Fruit fly (Drosophila melanogaster) whole organism, embryonic: ENCODE measurements around the gene Ntf-2r.

ENCODE experiments used
- Abd-B ChIP-seq: fragments of 200-800 bp; sonication (Bioruptor generic); optimal IDR thresholded peaks from 2 replicates; lab custom pipeline; 2018; ENCODE audit warnings: missing biosample characterization, mild to moderate bottlenecking, missing genetic modification characterization, moderate library complexity
- CG12219 ChIP-seq: fragments of 200-800 bp; sonication (Bioruptor generic); optimal IDR thresholded peaks from 3 replicates; lab custom pipeline; 2018; ENCODE audit warnings: missing biosample characterization, mild to moderate bottlenecking, missing genetic modification characterization
- CG13775 ChIP-seq: fragments of 200-800 bp; sonication (Bioruptor generic); optimal IDR thresholded peaks from 3 replicates; lab custom pipeline; 2017; ENCODE audit warnings: missing biosample characterization, mild to moderate bottlenecking, missing genetic modification characterization
- CG14860 ChIP-seq: fragments of 200-800 bp; sonication (Bioruptor generic); IDR thresholded peaks from 3 replicates; pipeline ENCODE4 v1.3.6; 2022; ENCODE audit warnings: missing biosample characterization, missing genetic modification characterization; ENCODE audit not compliant: partially characterized antibody
- CG15696 ChIP-seq: fragments of 200-800 bp; sonication (Bioruptor generic); optimal IDR thresholded peaks from 2 replicates; lab custom pipeline; 2019; ENCODE audit warnings: missing biosample characterization, mild to moderate bottlenecking, missing genetic modification characterization, moderate library complexity
- CG17829 ChIP-seq: fragments of 200-800 bp; optimal IDR thresholded peaks from 2 replicates; lab custom pipeline; 2019; ENCODE audit warnings: missing biosample characterization, mild to moderate bottlenecking, missing genetic modification characterization, moderate library complexity
- CG18599 ChIP-seq: fragments of 200-800 bp; sonication (Bioruptor generic); optimal IDR thresholded peaks from 3 replicates; lab custom pipeline; 2017; ENCODE audit warnings: missing biosample characterization, missing genetic modification characterization, mild to moderate bottlenecking, moderate library complexity, missing genetic modification reagents
- CG2875 ChIP-seq: fragments of 200-800 bp; sonication (Bioruptor generic); optimal IDR thresholded peaks from 2 replicates; lab custom pipeline; 2017; ENCODE audit warnings: missing biosample characterization, mild to moderate bottlenecking, missing genetic modification characterization, missing genetic modification reagents
- CG30403 ChIP-seq: fragments of 200-800 bp; sonication (Bioruptor generic); optimal IDR thresholded peaks from 3 replicates; lab custom pipeline; 2016; ENCODE audit warnings: missing biosample characterization, missing genetic modification characterization
- CG32767 ChIP-seq: fragments of 200-800 bp; sonication (Bioruptor generic); IDR thresholded peaks from 2 replicates; pipeline ENCODE4 v1.3.6; 2022; ENCODE audit warnings: missing biosample characterization, missing genetic modification characterization
- CG3407 ChIP-seq: fragments of 200-800 bp; sonication (Bioruptor generic); optimal IDR thresholded peaks from 2 replicates; lab custom pipeline; 2018; ENCODE audit warnings: missing biosample characterization, mild to moderate bottlenecking, missing genetic modification characterization
- CG3838 ChIP-seq: fragments of 200-800 bp; sonication (Bioruptor generic); optimal IDR thresholded peaks from 3 replicates; lab custom pipeline; 2016; ENCODE audit warnings: missing biosample characterization, missing genetic modification characterization
- CG3995 ChIP-seq: fragments of 200-800 bp; sonication (Bioruptor generic); optimal IDR thresholded peaks from 3 replicates; lab custom pipeline; 2016; ENCODE audit warnings: missing biosample characterization, missing genetic modification characterization
- CG4360 ChIP-seq: fragments of 200-800 bp; sonication (Bioruptor generic); IDR thresholded peaks from 2 replicates; pipeline ENCODE4 v1.3.6; 2022; ENCODE audit warnings: missing biosample characterization, missing genetic modification characterization
- CG6254 ChIP-seq: fragments of 200-800 bp; sonication (Bioruptor generic); optimal IDR thresholded peaks from 3 replicates; lab custom pipeline; 2017; ENCODE audit warnings: mild to moderate bottlenecking, missing biosample characterization, missing genetic modification reagents, missing genetic modification characterization
- CG6654 ChIP-seq: fragments of 200-800 bp; sonication (Bioruptor generic); optimal IDR thresholded peaks from 2 replicates; lab custom pipeline; 2017; ENCODE audit warnings: missing biosample characterization, mild to moderate bottlenecking, missing genetic modification characterization
- CG6683 ChIP-seq: fragments of 200-800 bp; sonication (Bioruptor generic); optimal IDR thresholded peaks from 2 replicates; lab custom pipeline; 2017; ENCODE audit warnings: missing biosample characterization, mild to moderate bottlenecking, missing genetic modification characterization, missing genetic modification reagents
- CG6813 ChIP-seq: fragments of 200-800 bp; sonication (Bioruptor generic); optimal IDR thresholded peaks from 2 replicates; lab custom pipeline; 2017; ENCODE audit warnings: missing biosample characterization, missing genetic modification characterization, mild to moderate bottlenecking, moderate library complexity, missing genetic modification reagents
- CG7271 ChIP-seq: fragments of 200-800 bp; sonication (Bioruptor generic); optimal IDR thresholded peaks from 2 replicates; lab custom pipeline; 2018; ENCODE audit warnings: missing biosample characterization, mild to moderate bottlenecking, missing genetic modification characterization, moderate library complexity
- CG9609 ChIP-seq: fragments of 200-800 bp; sonication (Bioruptor generic); optimal IDR thresholded peaks from 3 replicates; lab custom pipeline; 2016; ENCODE audit warnings: missing biosample characterization, missing genetic modification characterization
- Camta ChIP-seq: fragments of 200-800 bp; sonication (Bioruptor generic); optimal IDR thresholded peaks from 2 replicates; lab custom pipeline; 2016; ENCODE audit warnings: missing biosample characterization, missing genetic modification characterization
- Drgx ChIP-seq: fragments of 200-800 bp; sonication (Bioruptor generic); IDR thresholded peaks from 2 replicates; pipeline ENCODE4 v1.3.6; 2022; ENCODE audit warnings: missing biosample characterization, missing genetic modification characterization
- E2f2 ChIP-seq: fragments of 200-800 bp; sonication (Bioruptor generic); IDR thresholded peaks from 2 replicates; pipeline ENCODE4 v1.3.6; 2022; ENCODE audit warnings: missing biosample characterization, missing genetic modification characterization
- HLH54F ChIP-seq: fragments of 200-800 bp; sonication (Bioruptor generic); optimal IDR thresholded peaks from 3 replicates; lab custom pipeline; 2016; ENCODE audit warnings: missing biosample characterization, missing genetic modification characterization
- HmgZ ChIP-seq: fragments of 200-800 bp; sonication (Bioruptor generic); optimal IDR thresholded peaks from 2 replicates; lab custom pipeline; 2018; ENCODE audit warnings: missing biosample characterization, mild to moderate bottlenecking, missing genetic modification characterization
- Hr3 ChIP-seq: fragments of 200-800 bp; sonication (Bioruptor generic); optimal IDR thresholded peaks from 3 replicates; lab custom pipeline; 2016; ENCODE audit warnings: missing biosample characterization, missing genetic modification characterization
- Mad ChIP-seq: fragments of 200-800 bp; sonication (Bioruptor generic); optimal IDR thresholded peaks from 2 replicates; lab custom pipeline; 2016; ENCODE audit warnings: missing biosample characterization, missing genetic modification characterization
- NC2α ChIP-seq: fragments of 200-800 bp; sonication (Bioruptor generic); optimal IDR thresholded peaks from 2 replicates; lab custom pipeline; 2016; ENCODE audit warnings: missing biosample characterization, missing genetic modification characterization
- Neu2 ChIP-seq: fragments of 200-800 bp; sonication (Bioruptor generic); optimal IDR thresholded peaks from 3 replicates; lab custom pipeline; 2016; ENCODE audit warnings: missing biosample characterization, missing genetic modification characterization, borderline replicate concordance
- Oaz ChIP-seq: fragments of 200-800 bp; sonication (Bioruptor generic); IDR thresholded peaks from 2 replicates; pipeline ENCODE4 v1.3.6; 2022; ENCODE audit warnings: missing biosample characterization, missing genetic modification characterization
- PHDP ChIP-seq: fragments of 200-800 bp; sonication (Bioruptor generic); optimal IDR thresholded peaks from 3 replicates; lab custom pipeline; 2018; ENCODE audit warnings: missing biosample characterization, mild to moderate bottlenecking, missing genetic modification characterization, moderate library complexity
- Six4 ChIP-seq: fragments of 200-800 bp; sonication (Bioruptor generic); optimal IDR thresholded peaks from 2 replicates; lab custom pipeline; 2016; ENCODE audit warnings: missing biosample characterization, missing genetic modification characterization
- Sox102F ChIP-seq: fragments of 200-800 bp; sonication (Bioruptor generic); optimal IDR thresholded peaks from 2 replicates; lab custom pipeline; 2018; ENCODE audit warnings: missing biosample characterization, mild to moderate bottlenecking, missing genetic modification characterization, moderate library complexity
- Stat92E ChIP-seq, 3 experiments: fragments of >200 bp in 2 of 3; fragments of 200-800 bp in 1 of 3; sonication (Bioruptor generic) in 1 of 3; optimal IDR thresholded peaks; 2 replicates each; lab custom pipeline; 2017 to 2019; ENCODE audit warnings: missing biosample characterization in 3 of 3, missing genetic modification characterization in 3 of 3, mild to moderate bottlenecking in 1 of 3, moderate library complexity in 1 of 3
- Usf ChIP-seq: fragments of 200-800 bp; sonication (Bioruptor generic); optimal IDR thresholded peaks from 2 replicates; lab custom pipeline; 2017; ENCODE audit warnings: missing genotype, missing biosample characterization, missing genetic modification characterization
- eve ChIP-seq, 2 experiments: fragments of >200 bp; optimal IDR thresholded peaks; 2 replicates each; lab custom pipeline; 2017; ENCODE audit warnings: missing biosample characterization in 2 of 2, missing genetic modification characterization in 2 of 2
- fd102C ChIP-seq: fragments of 200-800 bp; sonication (Bioruptor generic); optimal IDR thresholded peaks from 2 replicates; lab custom pipeline; 2018; ENCODE audit warnings: missing biosample characterization, mild to moderate bottlenecking, missing genetic modification characterization, moderate library complexity
- gcm2 ChIP-seq: fragments of 200-800 bp; sonication (Bioruptor generic); optimal IDR thresholded peaks from 2 replicates; lab custom pipeline; 2016; ENCODE audit warnings: missing biosample characterization, missing genetic modification characterization
- inv ChIP-seq: fragments of 200-800 bp; sonication (Bioruptor generic); IDR thresholded peaks from 2 replicates; pipeline ENCODE4 v1.3.6; 2022; ENCODE audit warnings: missing biosample characterization, missing genetic modification characterization; ENCODE audit not compliant: partially characterized antibody
- jumu ChIP-seq: fragments of 200-800 bp; sonication (Bioruptor generic); optimal IDR thresholded peaks from 3 replicates; lab custom pipeline; 2016; ENCODE audit warnings: missing biosample characterization, missing genetic modification characterization
- ken ChIP-seq: fragments of 200-800 bp; sonication (Bioruptor generic); IDR thresholded peaks from 3 replicates; pipeline ENCODE4 v1.3.6; 2022; ENCODE audit warnings: missing biosample characterization, missing genetic modification characterization
- odd ChIP-seq: fragments of 200-800 bp; sonication (Bioruptor generic); optimal IDR thresholded peaks from 2 replicates; lab custom pipeline; 2017; ENCODE audit warnings: missing biosample characterization, mild to moderate bottlenecking, missing genetic modification characterization
- shn ChIP-seq: fragments of 200-800 bp; sonication (Bioruptor generic); optimal IDR thresholded peaks from 3 replicates; lab custom pipeline; 2016; ENCODE audit warnings: missing biosample characterization, missing genetic modification characterization
- tap ChIP-seq: fragments of 200-800 bp; optimal IDR thresholded peaks from 3 replicates; lab custom pipeline; 2019; ENCODE audit warnings: missing biosample characterization, mild to moderate bottlenecking, missing genetic modification characterization, moderate library complexity
- tll ChIP-seq, 2 experiments: fragments of 200-800 bp in 1 of 2; fragments of >200 bp in 1 of 2; sonication (Bioruptor generic) in 1 of 2; optimal IDR thresholded peaks; 2 replicates each; lab custom pipeline; 2017 to 2019; ENCODE audit warnings: missing biosample characterization in 2 of 2, missing genetic modification characterization in 2 of 2, mild to moderate bottlenecking in 1 of 2, moderate library complexity in 1 of 2
- vfl ChIP-seq: fragments of 200-800 bp; sonication (Bioruptor generic); optimal IDR thresholded peaks from 2 replicates; lab custom pipeline; 2016; ENCODE audit warnings: missing biosample characterization, missing genetic modification characterization
- vnd ChIP-seq: fragments of 200-800 bp; sonication (Bioruptor generic); IDR thresholded peaks from 3 replicates; pipeline ENCODE4 v1.3.6; 2022; ENCODE audit warnings: missing biosample characterization, missing genetic modification characterization; ENCODE audit not compliant: partially characterized antibody
- zen ChIP-seq: fragments of 200-800 bp; sonication (Bioruptor generic); optimal IDR thresholded peaks from 3 replicates; lab custom pipeline; 2018; ENCODE audit warnings: missing biosample characterization, mild to moderate bottlenecking, missing genetic modification characterization, moderate library complexity

Ntf-2r gene

dm6 chr2L:18442903-18443608, 11.4 kb upstream of the Ntf-2r start, which contains the start of gene RpS26 (continued):
- TF ChIP-seq Mad (GFP tag; lab: Kevin White, UChicago) (peak; percentile 24), CG18599 (GFP tag; lab: Kevin White, UChicago) (no peak), fd102C (GFP tag; lab: Kevin White, UChicago) (no peak), CG30403 (GFP tag; lab: Kevin White, UChicago) (peak; percentile 71), CG6654 (no peak), HLH54F (GFP tag; lab: Kevin White, UChicago) (peak; percentile 61), Stat92E (GFP tag; optimal IDR thresholded peaks at IDR 0.05; lab: Kevin White, UChicago) (peak in 1 of 3 experiments; percentile 65), tll (GFP tag; optimal IDR thresholded peaks at IDR 0.05; lab: Kevin White, UChicago) (peak in 1 of 2 experiments; percentile 49), NC2α (GFP tag; lab: Kevin White, UChicago) (no peak), E2f2 (GFP tag; lab: Robert Waterston, UW) (peak; percentile 60), CG32767 (GFP tag; lab: Robert Waterston, UW) (no peak), CG3407 (peak; percentile 3), Sox102F (GFP tag; lab: Kevin White, UChicago) (no peak), Drgx (GFP tag; lab: Robert Waterston, UW) (no peak), Abd-B (GFP tag; lab: Kevin White, UChicago) (peak; percentile 57), odd (GFP tag; lab: Kevin White, UChicago) (no peak), CG15696 (tag; lab: Kevin White, UChicago) (peak; percentile 22), CG7271 (tag; lab: Kevin White, UChicago) (no peak), Oaz (GFP tag; lab: Robert Waterston, UW) (no peak), CG6813 (no peak), shn (GFP tag; lab: Kevin White, UChicago) (peak; percentile 70), Neu2 (no peak), CG12219 (no peak), CG14860 (GFP tag; lab: Robert Waterston, UW) (0 out of 3 replicates have a peak, but pooled peaks have one; percentile 12), ken (GFP tag; lab: Robert Waterston, UW) (peak; percentile 46; the same call in 1 of the 3 replicates), PHDP (no peak), CG3995 (GFP tag; lab: Kevin White, UChicago) (peak; percentile 10), zen (peak; percentile 36), vnd (no peak), Six4 (GFP tag; lab: Kevin White, UChicago) (no peak), CG17829 (tag; lab: Kevin White, UChicago) (peak; percentile 50), eve (GFP tag; optimal IDR thresholded peaks at IDR 0.05; lab: Kevin White, UChicago) (no peak), CG6254 (GFP tag; lab: Kevin White, UChicago) (no peak), jumu (GFP tag; lab: Kevin White, UChicago) (peak; percentile 40), CG6683 (GFP tag; lab: Kevin White, UChicago) (no peak), CG13775 (GFP tag; lab: Kevin White, UChicago) (peak; percentile 71), inv (GFP tag; lab: Robert Waterston, UW) (no peak), vfl (GFP tag; lab: Kevin White, UChicago) (no peak), HmgZ (tag; lab: Kevin White, UChicago) (peak; percentile 16), Camta (peak; percentile 48), Usf (GFP tag; lab: Kevin White, UChicago) (peak; percentile 49), Hr3 (GFP tag; lab: Kevin White, UChicago) (peak; percentile 12), CG9609 (no peak), CG2875 (no peak), gcm2 (no peak), CG4360 (0 out of 2 replicates have a peak, but pooled peaks have one; percentile 8), CG3838 (GFP tag; lab: Kevin White, UChicago) (no peak), tap (tag; lab: Kevin White, UChicago) (no peak)
